Fruit fly (Drosophila melanogaster) whole organism, embryonic: Measurements from ENCODE around the gene CG4461.

Experiments used
- Atf-2 ChIP-seq: fragments of 200-800 bp; sonication (Bioruptor generic); optimal IDR thresholded peaks from 2 replicates; lab custom pipeline; 2016; ENCODE audit warnings: missing biosample characterization, missing genetic modification characterization
- Atf6 ChIP-seq: fragments of 200-800 bp; sonication (Bioruptor generic); IDR thresholded peaks from 2 replicates; pipeline ENCODE4 v1.3.6; 2022; ENCODE audit warnings: missing biosample characterization, missing genetic modification characterization
- C15 ChIP-seq: fragments of 200-800 bp; sonication (Bioruptor generic); IDR thresholded peaks from 3 replicates; pipeline ENCODE4 v1.3.6; 2022; ENCODE audit warnings: missing biosample characterization, missing genetic modification characterization
- CG14710 ChIP-seq: fragments of 200-800 bp; sonication (Bioruptor generic); optimal IDR thresholded peaks from 3 replicates; lab custom pipeline; 2019; ENCODE audit warnings: missing biosample characterization, mild to moderate bottlenecking, missing genetic modification characterization, moderate library complexity
- CG15269 ChIP-seq: fragments of 200-800 bp; sonication (Bioruptor generic); optimal IDR thresholded peaks from 2 replicates; lab custom pipeline; 2018; ENCODE audit warnings: missing biosample characterization, mild to moderate bottlenecking, missing genetic modification characterization, moderate library complexity
- CG15696 ChIP-seq: fragments of 200-800 bp; sonication (Bioruptor generic); optimal IDR thresholded peaks from 2 replicates; lab custom pipeline; 2019; ENCODE audit warnings: missing biosample characterization, mild to moderate bottlenecking, missing genetic modification characterization, moderate library complexity
- CG1603 ChIP-seq: fragments of 200-800 bp; sonication (Bioruptor generic); optimal IDR thresholded peaks from 2 replicates; lab custom pipeline; 2019; ENCODE audit warnings: missing biosample characterization, mild to moderate bottlenecking, missing genetic modification characterization, moderate library complexity
- CG18262 ChIP-seq: fragments of 200-800 bp; optimal IDR thresholded peaks from 3 replicates; lab custom pipeline; 2019; ENCODE audit warnings: missing biosample characterization, mild to moderate bottlenecking, missing genetic modification characterization, moderate library complexity
- CG18619 ChIP-seq: fragments of 200-800 bp; sonication (Bioruptor generic); optimal IDR thresholded peaks from 3 replicates; lab custom pipeline; 2017; ENCODE audit warnings: missing biosample characterization, mild to moderate bottlenecking, missing genetic modification characterization
- CG2678 ChIP-seq: fragments of 200-800 bp; sonication (Bioruptor generic); optimal IDR thresholded peaks from 3 replicates; lab custom pipeline; 2019; ENCODE audit warnings: missing biosample characterization, mild to moderate bottlenecking, missing genetic modification characterization, moderate library complexity
- CG2712 ChIP-seq: fragments of 200-800 bp; optimal IDR thresholded peaks from 3 replicates; lab custom pipeline; 2019; ENCODE audit warnings: missing biosample characterization, mild to moderate bottlenecking, missing genetic modification characterization, moderate library complexity
- CG2875 ChIP-seq: fragments of 200-800 bp; sonication (Bioruptor generic); optimal IDR thresholded peaks from 2 replicates; lab custom pipeline; 2017; ENCODE audit warnings: missing biosample characterization, mild to moderate bottlenecking, missing genetic modification characterization, missing genetic modification reagents
- CG31224 ChIP-seq: fragments of 200-800 bp; sonication (Bioruptor generic); IDR thresholded peaks from 2 replicates; pipeline ENCODE4 v1.3.6; 2022; ENCODE audit warnings: missing biosample characterization, missing genetic modification characterization
- CG32532 ChIP-seq: fragments of 200-800 bp; sonication (Bioruptor generic); IDR thresholded peaks from 2 replicates; pipeline ENCODE4 v1.3.6; 2022; ENCODE audit warnings: missing biosample characterization, missing genetic modification characterization
- CG4820 ChIP-seq: fragments of 200-800 bp; sonication (Bioruptor generic); optimal IDR thresholded peaks from 3 replicates; lab custom pipeline; 2016; ENCODE audit warnings: missing biosample characterization, missing genetic modification characterization
- CG5180 ChIP-seq: fragments of 200-800 bp; sonication (Bioruptor generic); optimal IDR thresholded peaks from 3 replicates; lab custom pipeline; 2017; ENCODE audit warnings: missing biosample characterization, missing genetic modification characterization, mild to moderate bottlenecking, moderate library complexity, missing genetic modification reagents
- CG6175 ChIP-seq: fragments of 200-800 bp; sonication (Bioruptor generic); IDR thresholded peaks from 3 replicates; pipeline ENCODE4 v1.3.6; 2022; ENCODE audit warnings: missing biosample characterization, missing genetic modification characterization
- CG7745 ChIP-seq: fragments of 200-800 bp; sonication (Bioruptor generic); optimal IDR thresholded peaks from 2 replicates; lab custom pipeline; 2018; ENCODE audit warnings: missing biosample characterization, mild to moderate bottlenecking, missing genetic modification characterization, moderate library complexity
- CG7987 ChIP-seq: fragments of 200-800 bp; sonication (Bioruptor generic); optimal IDR thresholded peaks from 2 replicates; lab custom pipeline; 2018; ENCODE audit warnings: missing biosample characterization, mild to moderate bottlenecking, missing genetic modification characterization, moderate library complexity
- CG8089 ChIP-seq: fragments of 200-800 bp; sonication (Bioruptor generic); optimal IDR thresholded peaks from 3 replicates; lab custom pipeline; 2016; ENCODE audit warnings: missing biosample characterization, missing genetic modification characterization
- CG8281 ChIP-seq: fragments of 200-800 bp; sonication (Bioruptor generic); optimal IDR thresholded peaks from 2 replicates; lab custom pipeline; 2018; ENCODE audit warnings: missing biosample characterization, mild to moderate bottlenecking, missing genetic modification characterization, moderate library complexity
- CG8290 ChIP-seq, 3 experiments: fragments of 200-800 bp; sonication (Bioruptor generic); optimal IDR thresholded peaks; 2 replicates each; lab custom pipeline; 2016 to 2019; ENCODE audit warnings: missing biosample characterization in 3 of 3, missing genetic modification characterization in 3 of 3, mild to moderate bottlenecking in 2 of 3, moderate library complexity in 1 of 3
- D19A ChIP-seq: fragments of 200-800 bp; optimal IDR thresholded peaks from 3 replicates; lab custom pipeline; 2019; ENCODE audit warnings: missing biosample characterization, mild to moderate bottlenecking, missing genetic modification characterization, moderate library complexity
- Dbx ChIP-seq: fragments of 200-800 bp; sonication (Bioruptor generic); IDR thresholded peaks from 3 replicates; pipeline ENCODE4 v1.3.6; 2022; ENCODE audit warnings: missing biosample characterization, missing genetic modification characterization
- Dip2 ChIP-seq: fragments of 200-800 bp; sonication (Bioruptor generic); IDR thresholded peaks from 2 replicates; pipeline ENCODE4 v1.3.6; 2022; ENCODE audit warnings: missing biosample characterization, missing genetic modification characterization
- Gug ChIP-seq: fragments of 200-800 bp; sonication (Bioruptor generic); IDR thresholded peaks from 4 replicates; pipeline ENCODE4 v1.3.6; 2022; ENCODE audit warnings: missing biosample characterization, missing genetic modification characterization
- H15 ChIP-seq: fragments of 200-800 bp; sonication (Bioruptor generic); IDR thresholded peaks from 3 replicates; pipeline ENCODE4 v1.3.6; 2022; ENCODE audit warnings: missing biosample characterization, missing genetic modification characterization
- H2.0 ChIP-seq: fragments of 200-800 bp; sonication (Bioruptor generic); IDR thresholded peaks from 2 replicates; pipeline ENCODE4 v1.3.6; 2022; ENCODE audit warnings: missing biosample characterization, missing genetic modification characterization
- HHEX ChIP-seq: fragments of 200-800 bp; sonication (Bioruptor generic); optimal IDR thresholded peaks from 3 replicates; lab custom pipeline; 2017; ENCODE audit warnings: missing biosample characterization, mild to moderate bottlenecking, missing genetic modification characterization, missing genetic modification reagents
- Hmx ChIP-seq: fragments of 200-800 bp; sonication (Bioruptor generic); optimal IDR thresholded peaks from 2 replicates; lab custom pipeline; 2016; ENCODE audit warnings: missing biosample characterization, missing genetic modification characterization
- Six4 ChIP-seq: fragments of 200-800 bp; sonication (Bioruptor generic); optimal IDR thresholded peaks from 2 replicates; lab custom pipeline; 2016; ENCODE audit warnings: missing biosample characterization, missing genetic modification characterization
- Sox100B ChIP-seq: fragments of 200-800 bp; sonication (Bioruptor generic); optimal IDR thresholded peaks from 3 replicates; lab custom pipeline; 2018; ENCODE audit warnings: missing biosample characterization, mild to moderate bottlenecking, missing genetic modification characterization
- Sry-β ChIP-seq: fragments of 200-800 bp; sonication (Bioruptor generic); optimal IDR thresholded peaks from 2 replicates; lab custom pipeline; 2018; ENCODE audit warnings: missing biosample characterization, mild to moderate bottlenecking, missing genetic modification characterization, moderate library complexity
- al ChIP-seq: fragments of 200-800 bp; sonication (Bioruptor generic); IDR thresholded peaks from 2 replicates; pipeline ENCODE4 v1.3.6; 2022; ENCODE audit warnings: missing biosample characterization, missing genetic modification characterization
- br ChIP-seq: fragments of >200 bp; optimal IDR thresholded peaks from 2 replicates; lab custom pipeline; 2017
- dysf ChIP-seq: fragments of 200-800 bp; sonication (Bioruptor generic); IDR thresholded peaks from 3 replicates; pipeline ENCODE4 v1.3.6; 2022; ENCODE audit warnings: missing biosample characterization, missing genetic modification characterization
- fd64A ChIP-seq: fragments of 200-800 bp; sonication (Bioruptor generic); optimal IDR thresholded peaks from 3 replicates; lab custom pipeline; 2018; ENCODE audit warnings: missing biosample characterization, mild to moderate bottlenecking, missing genetic modification characterization
- fd96Cb ChIP-seq: fragments of 200-800 bp; sonication (Bioruptor generic); optimal IDR thresholded peaks from 2 replicates; lab custom pipeline; 2018; ENCODE audit warnings: missing biosample characterization, mild to moderate bottlenecking, missing genetic modification characterization, moderate library complexity
- gem ChIP-seq: fragments of 200-800 bp; sonication (Bioruptor generic); optimal IDR thresholded peaks from 2 replicates; lab custom pipeline; 2019; ENCODE audit warnings: missing biosample characterization, mild to moderate bottlenecking, missing genetic modification characterization, moderate library complexity
- ham ChIP-seq: fragments of 200-800 bp; sonication (Bioruptor generic); IDR thresholded peaks from 2 replicates; pipeline ENCODE4 v1.3.6; 2022; ENCODE audit warnings: missing biosample characterization, missing genetic modification characterization
- kay ChIP-seq: fragments of 200-800 bp; sonication (Bioruptor generic); optimal IDR thresholded peaks from 2 replicates; lab custom pipeline; 2016; ENCODE audit warnings: missing biosample characterization, missing genetic modification characterization
- kni ChIP-seq: fragments of 200-800 bp; sonication (Bioruptor generic); optimal IDR thresholded peaks from 3 replicates; lab custom pipeline; 2017; ENCODE audit warnings: mild to moderate bottlenecking, missing biosample characterization, missing genetic modification reagents, missing genetic modification characterization
- lov ChIP-seq, 2 experiments: fragments of 200-800 bp in 1 of 2; fragments of >200 bp in 1 of 2; sonication (Bioruptor generic) in 1 of 2; IDR thresholded peaks in 1 of 2; optimal IDR thresholded peaks in 1 of 2; 2 replicates in 1 of 2; 3 replicates in 1 of 2; pipeline versions ENCODE4 v1.3.6 to Lab custom; 2017 to 2022; ENCODE audit warnings: missing biosample characterization in 1 of 2, missing genetic modification characterization in 1 of 2
- nmo ChIP-seq: fragments of 200-800 bp; sonication (Bioruptor generic); optimal IDR thresholded peaks from 2 replicates; lab custom pipeline; 2018; ENCODE audit warnings: missing biosample characterization, mild to moderate bottlenecking, missing genetic modification characterization, moderate library complexity
- pum ChIP-seq: fragments of 200-800 bp; sonication (Bioruptor generic); optimal IDR thresholded peaks from 2 replicates; lab custom pipeline; 2016; ENCODE audit warnings: missing biosample characterization, missing genetic modification characterization
- pzg ChIP-seq: fragments of 200-800 bp; sonication (Bioruptor generic); optimal IDR thresholded peaks from 3 replicates; lab custom pipeline; 2018; ENCODE audit warnings: missing biosample characterization, mild to moderate bottlenecking, missing genetic modification characterization, moderate library complexity
- salm ChIP-seq: fragments of 200-800 bp; sonication (Bioruptor generic); optimal IDR thresholded peaks from 2 replicates; lab custom pipeline; 2018; ENCODE audit warnings: missing biosample characterization, mild to moderate bottlenecking, missing genetic modification characterization
- sd ChIP-seq: fragments of 200-800 bp; sonication (Bioruptor generic); optimal IDR thresholded peaks from 3 replicates; lab custom pipeline; 2018; ENCODE audit warnings: missing biosample characterization, mild to moderate bottlenecking, missing genetic modification characterization, moderate library complexity
- sima ChIP-seq: fragments of 200-800 bp; sonication (Bioruptor generic); optimal IDR thresholded peaks from 2 replicates; lab custom pipeline; 2016; ENCODE audit warnings: missing biosample characterization, missing genetic modification characterization
- stwl ChIP-seq: fragments of 200-800 bp; sonication (Bioruptor generic); optimal IDR thresholded peaks from 3 replicates; lab custom pipeline; 2018; ENCODE audit warnings: missing biosample characterization, mild to moderate bottlenecking, missing genetic modification characterization, moderate library complexity

Gene CG4461

dm6 chr3L:9398435-9398981, 23.3 kb downstream of the CG4461 start (continued):
- TF ChIP-seq CG6175 (peak; percentile 38; the same call in 1 of the 3 replicates), CG7745 (tag; lab: Kevin White, UChicago) (no peak), Atf-2 (GFP tag; lab: Kevin White, UChicago) (no peak), CG2875 (GFP tag; lab: Kevin White, UChicago) (no peak), pum (GFP tag; lab: Kevin White, UChicago) (no peak), br (lab: Kevin White, UChicago) (no peak), Dip2 (GFP tag; lab: Robert Waterston, UW) (no peak), CG14710 (no peak), salm (tag; lab: Kevin White, UChicago) (no peak), D19A (tag; lab: Kevin White, UChicago) (peak; percentile 85), ham (no peak), CG5180 (GFP tag; lab: Kevin White, UChicago) (peak; percentile 18), CG15696 (tag; lab: Kevin White, UChicago) (no peak), sd (tag; lab: Kevin White, UChicago) (peak; percentile 30), al (GFP tag; lab: Robert Waterston, UW) (no peak), gem (tag; lab: Kevin White, UChicago) (peak; percentile 24), fd64A (GFP tag; lab: Kevin White, UChicago) (no peak), CG31224 (GFP tag; lab: Robert Waterston, UW) (no peak), fd96Cb (tag; lab: Kevin White, UChicago) (no peak), CG2678 (tag; lab: Kevin White, UChicago) (no peak), Atf6 (0 out of 2 replicates have a peak, but pooled peaks have one; percentile 21), Dbx (GFP tag; lab: Robert Waterston, UW) (no peak), pzg (GFP tag; lab: Kevin White, UChicago) (no peak), lov (optimal IDR thresholded peaks at IDR 0.05; lab: Kevin White, UChicago) (no peak), lov (GFP tag; IDR thresholded peaks at IDR 0.05; lab: Robert Waterston, UW) (no peak), CG15269 (tag; lab: Kevin White, UChicago) (no peak), Sox100B (GFP tag; lab: Kevin White, UChicago) (no peak), H15 (GFP tag; lab: Robert Waterston, UW) (0 out of 3 replicates have a peak, but pooled peaks have one; percentile 41), CG8290 (GFP tag; optimal IDR thresholded peaks at IDR 0.05; lab: Kevin White, UChicago) (no peak), CG8290 (tag; optimal IDR thresholded peaks at IDR 0.05; lab: Kevin White, UChicago) (peak in 1 of 2 experiments; percentile 25), kay (no peak), nmo (GFP tag; lab: Kevin White, UChicago) (no peak), stwl (tag; lab: Kevin White, UChicago) (no peak), CG4820 (GFP tag; lab: Kevin White, UChicago) (peak; percentile 12), CG18619 (GFP tag; lab: Kevin White, UChicago) (no peak), sima (GFP tag; lab: Kevin White, UChicago) (no peak), Sry-β (GFP tag; lab: Kevin White, UChicago) (no peak), HHEX (GFP tag; lab: Kevin White, UChicago) (peak; percentile 16), CG7987 (GFP tag; lab: Kevin White, UChicago) (no peak), CG8281 (tag; lab: Kevin White, UChicago) (no peak), CG32532 (GFP tag; lab: Robert Waterston, UW) (peak; percentile 37), CG8089 (no peak), Gug (0 out of 4 replicates have a peak, but pooled peaks have one; percentile 18), C15 (GFP tag; lab: Robert Waterston, UW) (no peak), CG1603 (tag; lab: Kevin White, UChicago) (peak; percentile 35), CG2712 (peak; percentile 12), kni (GFP tag; lab: Kevin White, UChicago) (no peak), Six4 (GFP tag; lab: Kevin White, UChicago) (no peak), dysf (peak; percentile 40; the same call in 1 of the 3 replicates), H2.0 (GFP tag; lab: Robert Waterston, UW) (no peak), Hmx (GFP tag; lab: Kevin White, UChicago) (no peak), CG18262 (tag; lab: Kevin White, UChicago) (peak; percentile 0)
